Worm (Caenorhabditis elegans): ENCODE data around the gene grl-21.

Gene grl-21

ce11 chrIV:10766071-10766470, 28.8 kb downstream of the grl-21 start:
- TF ChIP-seq zag-1 (tag; optimal IDR thresholded peaks at IDR 0.05) (no peak), lsy-2 (tag; optimal IDR thresholded peaks at IDR 0.05) (peak in 1 of 2 experiments; percentile 54)

- peak; percentile 0 for TF ChIP-seq C34F6.9 (tag; optimal IDR thresholded peaks at IDR 0.05)
- TF ChIP-seq blmp-1 (tag; optimal IDR thresholded peaks at IDR 0.05; ENCODE audit: insufficient read depth): no peak
- TF ChIP-seq sma-9 (GFP tag; optimal IDR thresholded peaks at IDR 0.05): no peak
- no peak for TF ChIP-seq sma-9 (tag; optimal IDR thresholded peaks at IDR 0.05)
Measured at ce11 chrIV:10768146-10768636, 30.9 kb downstream of the grl-21 start, which contains the start of gene T25B9.8. TSS of gene T25B9.8 (minus strand) at chrIV:10768196.

- no peak for TF ChIP-seq nhr-23 (tag; optimal IDR thresholded peaks at IDR 0.05)
- TF ChIP-seq mab-5 (tag; optimal IDR thresholded peaks at IDR 0.05): no peak
- TF ChIP-seq nhr-6 (tag; optimal IDR thresholded peaks at IDR 0.05): no peak
- TF ChIP-seq elt-1 (tag; optimal IDR thresholded peaks at IDR 0.05): no peak
- TF ChIP-seq ZK546.5 (tag; optimal IDR thresholded peaks at IDR 0.05): no peak
- TF ChIP-seq aly-2 (tag; optimal IDR thresholded peaks at IDR 0.05): no peak
- no peak for TF ChIP-seq skn-1 (tag; optimal IDR thresholded peaks at IDR 0.05)
- TF ChIP-seq lin-11 (tag; optimal IDR thresholded peaks at IDR 0.05): no peak
- no peak for TF ChIP-seq unc-39 (tag; optimal IDR thresholded peaks at IDR 0.05)
- no peak for TF ChIP-seq unc-55 (GFP tag; optimal IDR thresholded peaks at IDR 0.05)
- TF ChIP-seq crh-2 (tag; optimal IDR thresholded peaks at IDR 0.05): no peak
- no peak for TF ChIP-seq dmd-4 (tag; optimal IDR thresholded peaks at IDR 0.05)
- no peak for TF ChIP-seq lsy-2 (tag; optimal IDR thresholded peaks at IDR 0.05)
- TF ChIP-seq ztf-1 (GFP tag; conservative IDR thresholded peaks at IDR 0.05): no peak
- no peak for TF ChIP-seq Y55F3AM.14 (GFP tag; optimal IDR thresholded peaks at IDR 0.05)
Measured at ce11 chrIV:10769353-10769752, 32.1 kb downstream of the grl-21 start, which contains the start of gene T25B9.9. TSS of gene T25B9.9 (plus strand) at chrIV:10769653.

ce11 chrIV:10771296-10771695, 34.0 kb downstream of the grl-21 start:
- no peak for TF ChIP-seq egl-27 (tag; optimal IDR thresholded peaks at IDR 0.05)
- TF ChIP-seq nhr-6 (tag; optimal IDR thresholded peaks at IDR 0.05): no peak
- no peak for TF ChIP-seq nhr-23 (tag; optimal IDR thresholded peaks at IDR 0.05)
- no peak for TF ChIP-seq ceh-82 (tag; optimal IDR thresholded peaks at IDR 0.05)
- no peak for TF ChIP-seq ZK546.5 (tag; optimal IDR thresholded peaks at IDR 0.05)
- TF ChIP-seq unc-62 (GFP tag; optimal IDR thresholded peaks at IDR 0.05): no peak
- TF ChIP-seq F13H6.1 (tag; optimal IDR thresholded peaks at IDR 0.05): no peak
- no peak for TF ChIP-seq lin-13 (GFP tag; optimal IDR thresholded peaks at IDR 0.05)
- TF ChIP-seq nhr-12 (tag; optimal IDR thresholded peaks at IDR 0.05): no peak
- no peak for TF ChIP-seq nhr-129 (tag; optimal IDR thresholded peaks at IDR 0.05)
- no peak for TF ChIP-seq blmp-1 (tag; optimal IDR thresholded peaks at IDR 0.05; ENCODE audit: insufficient read depth)

ce11 chrIV:10773811-10774210, 36.5 kb downstream of the grl-21 start, which contains the start of gene inpp-1:
TSS of gene inpp-1 (minus strand) at chrIV:10773911.
- TF ChIP-seq crh-2 (tag; optimal IDR thresholded peaks at IDR 0.05) (no peak), C34F6.9 (tag; optimal IDR thresholded peaks at IDR 0.05) (no peak), nhr-23 (tag; optimal IDR thresholded peaks at IDR 0.05) (no peak), lin-39 (tag; optimal IDR thresholded peaks at IDR 0.05) (no peak), egl-27 (tag; optimal IDR thresholded peaks at IDR 0.05) (no peak), blmp-1 (tag; optimal IDR thresholded peaks at IDR 0.05; ENCODE audit: insufficient read depth) (no peak), elt-1 (tag; optimal IDR thresholded peaks at IDR 0.05) (no peak), nhr-21 (tag; optimal IDR thresholded peaks at IDR 0.05) (no peak), nhr-12 (tag; optimal IDR thresholded peaks at IDR 0.05) (no peak), nhr-129 (tag; optimal IDR thresholded peaks at IDR 0.05) (no peak), peb-1 (tag; optimal IDR thresholded peaks at IDR 0.05) (no peak), ceh-16 (tag; optimal IDR thresholded peaks at IDR 0.05) (no peak), ztf-11 (tag; optimal IDR thresholded peaks at IDR 0.05) (no peak), lin-13 (GFP tag; optimal IDR thresholded peaks at IDR 0.05) (no peak), nhr-25 (tag; optimal IDR thresholded peaks at IDR 0.05) (no peak), alr-1 (tag; optimal IDR thresholded peaks at IDR 0.05) (no peak), sma-3 (GFP tag; optimal IDR thresholded peaks at IDR 0.05) (no peak), Y55F3AM.14 (GFP tag; optimal IDR thresholded peaks at IDR 0.05) (no peak), ama-1 (optimal IDR thresholded peaks at IDR 0.05) (no peak), sma-9 (GFP tag; optimal IDR thresholded peaks at IDR 0.05) (no peak), sma-9 (tag; optimal IDR thresholded peaks at IDR 0.05) (no peak)
